Fruit fly (Drosophila melanogaster) whole organism, embryonic: ENCODE measurements around the gene CG11000.
A peak's percentile ranks its signal among the peaks of the same experiment; 100 is the strongest.

Source experiments
- CG10267 ChIP-seq: fragments of 200-800 bp; sonication (Bioruptor generic); optimal IDR thresholded peaks from 2 replicates; lab custom pipeline; 2018; ENCODE audit warnings: missing biosample characterization, mild to moderate bottlenecking, missing genetic modification characterization, moderate library complexity
- CG10654 ChIP-seq: fragments of 200-800 bp; sonication (Bioruptor generic); optimal IDR thresholded peaks from 2 replicates; lab custom pipeline; 2016; ENCODE audit warnings: missing biosample characterization, missing genetic modification characterization
- CG14050 ChIP-seq: fragments of 200-800 bp; sonication (Bioruptor generic); IDR thresholded peaks from 3 replicates; pipeline ENCODE4 v1.3.6; 2022; ENCODE audit warnings: missing biosample characterization, missing genetic modification characterization
- CG14710 ChIP-seq: fragments of 200-800 bp; sonication (Bioruptor generic); optimal IDR thresholded peaks from 3 replicates; lab custom pipeline; 2019; ENCODE audit warnings: missing biosample characterization, mild to moderate bottlenecking, missing genetic modification characterization, moderate library complexity
- CG14860 ChIP-seq: fragments of 200-800 bp; sonication (Bioruptor generic); IDR thresholded peaks from 3 replicates; pipeline ENCODE4 v1.3.6; 2022; ENCODE audit warnings: missing biosample characterization, missing genetic modification characterization; ENCODE audit not compliant: partially characterized antibody
- CG1603 ChIP-seq: fragments of 200-800 bp; sonication (Bioruptor generic); optimal IDR thresholded peaks from 2 replicates; lab custom pipeline; 2019; ENCODE audit warnings: missing biosample characterization, mild to moderate bottlenecking, missing genetic modification characterization, moderate library complexity
- CG16863 ChIP-seq: fragments of 200-800 bp; sonication (Bioruptor generic); optimal IDR thresholded peaks from 3 replicates; lab custom pipeline; 2016; ENCODE audit warnings: missing biosample characterization, missing genetic modification characterization
- CG1792 ChIP-seq: fragments of 200-800 bp; sonication (Bioruptor generic); optimal IDR thresholded peaks from 2 replicates; lab custom pipeline; 2016; ENCODE audit warnings: missing biosample characterization, missing genetic modification characterization
- CG18599 ChIP-seq: fragments of 200-800 bp; sonication (Bioruptor generic); optimal IDR thresholded peaks from 3 replicates; lab custom pipeline; 2017; ENCODE audit warnings: missing biosample characterization, missing genetic modification characterization, mild to moderate bottlenecking, moderate library complexity, missing genetic modification reagents
- CG3281 ChIP-seq: fragments of 200-800 bp; sonication (Bioruptor generic); optimal IDR thresholded peaks from 3 replicates; lab custom pipeline; 2017; ENCODE audit warnings: missing biosample characterization, mild to moderate bottlenecking, missing genetic modification characterization
- CG4617 ChIP-seq: fragments of 200-800 bp; sonication (Bioruptor generic); optimal IDR thresholded peaks from 3 replicates; lab custom pipeline; 2016; ENCODE audit warnings: missing biosample characterization, missing genetic modification characterization, borderline replicate concordance
- CG9797 ChIP-seq: fragments of 200-800 bp; sonication (Bioruptor generic); optimal IDR thresholded peaks from 3 replicates; lab custom pipeline; 2018; ENCODE audit warnings: missing biosample characterization, mild to moderate bottlenecking, missing genetic modification characterization
- CoRest ChIP-seq: fragments of 200-800 bp; sonication (Bioruptor generic); optimal IDR thresholded peaks from 3 replicates; lab custom pipeline; 2018; ENCODE audit warnings: missing biosample characterization, mild to moderate bottlenecking, missing genetic modification characterization, moderate library complexity
- Doc2 ChIP-seq: fragments of 200-800 bp; sonication (Bioruptor generic); IDR thresholded peaks from 2 replicates; pipeline ENCODE4 v1.3.6; 2022; ENCODE audit warnings: missing biosample characterization, missing genetic modification characterization
- Elba2 ChIP-seq: fragments of 200-800 bp; sonication (Bioruptor generic); optimal IDR thresholded peaks from 3 replicates; lab custom pipeline; 2016; ENCODE audit warnings: missing biosample characterization, missing genetic modification characterization
- Ets97D ChIP-seq: fragments of 200-800 bp; sonication (Bioruptor generic); optimal IDR thresholded peaks from 3 replicates; lab custom pipeline; 2016; ENCODE audit warnings: missing biosample characterization, missing genetic modification characterization
- Fer3 ChIP-seq: fragments of 200-800 bp; sonication (Bioruptor generic); optimal IDR thresholded peaks from 2 replicates; lab custom pipeline; 2018; ENCODE audit warnings: missing biosample characterization, mild to moderate bottlenecking, missing genetic modification characterization, moderate library complexity
- H15 ChIP-seq: fragments of 200-800 bp; sonication (Bioruptor generic); IDR thresholded peaks from 3 replicates; pipeline ENCODE4 v1.3.6; 2022; ENCODE audit warnings: missing biosample characterization, missing genetic modification characterization
- Hmx ChIP-seq: fragments of 200-800 bp; sonication (Bioruptor generic); optimal IDR thresholded peaks from 2 replicates; lab custom pipeline; 2016; ENCODE audit warnings: missing biosample characterization, missing genetic modification characterization
- MBD-R2 ChIP-seq: fragments of 200-800 bp; sonication (Bioruptor generic); IDR thresholded peaks from 2 replicates; pipeline ENCODE4 v1.3.6; 2022; ENCODE audit warnings: missing biosample characterization, missing genetic modification characterization
- MESR4 ChIP-seq: fragments of 200-800 bp; sonication (Bioruptor generic); optimal IDR thresholded peaks from 2 replicates; lab custom pipeline; 2018; ENCODE audit warnings: missing biosample characterization, mild to moderate bottlenecking, missing genetic modification characterization, moderate library complexity
- Med ChIP-seq: fragments of 200-800 bp; sonication (Bioruptor generic); peaks from one replicate; lab custom pipeline; 2016; ENCODE audit warnings: missing biosample characterization, missing genetic modification characterization, mild to moderate bottlenecking, inconsistent platforms, moderate library complexity
- Myb ChIP-seq: fragments of 200-800 bp; sonication (Bioruptor generic); optimal IDR thresholded peaks from 2 replicates; lab custom pipeline; 2016; ENCODE audit warnings: missing biosample characterization, missing genetic modification characterization
- NfI ChIP-seq: fragments of 200-800 bp; sonication (Bioruptor generic); optimal IDR thresholded peaks from 3 replicates; lab custom pipeline; 2018; ENCODE audit warnings: missing biosample characterization, mild to moderate bottlenecking, missing genetic modification characterization, moderate library complexity
- Pdp1 ChIP-seq, 2 experiments: fragments of 200-800 bp; sonication (Bioruptor generic); optimal IDR thresholded peaks; 3 replicates each; lab custom pipeline; 2016; ENCODE audit warnings: missing biosample characterization in 2 of 2, missing genetic modification characterization in 2 of 2, mild to moderate bottlenecking in 1 of 2, moderate library complexity in 1 of 2
- Sin3A ChIP-seq: fragments of >200 bp; optimal IDR thresholded peaks from 2 replicates; lab custom pipeline; 2018
- YL-1 ChIP-seq: fragments of 200-800 bp; sonication (Bioruptor generic); optimal IDR thresholded peaks from 3 replicates; lab custom pipeline; 2017; ENCODE audit warnings: missing biosample characterization, mild to moderate bottlenecking, missing genetic modification characterization
- amos ChIP-seq: fragments of 200-800 bp; sonication (Bioruptor generic); IDR thresholded peaks from 2 replicates; pipeline ENCODE4 v1.3.6; 2022; ENCODE audit warnings: missing biosample characterization, missing genetic modification characterization; ENCODE audit not compliant: partially characterized antibody
- bbx ChIP-seq: fragments of 200-800 bp; sonication (Bioruptor generic); IDR thresholded peaks from 2 replicates; pipeline ENCODE4 v1.3.6; 2022; ENCODE audit warnings: missing biosample characterization, missing genetic modification characterization; ENCODE audit not compliant: partially characterized antibody
- cato ChIP-seq: fragments of 200-800 bp; sonication (Bioruptor generic); optimal IDR thresholded peaks from 2 replicates; lab custom pipeline; 2016; ENCODE audit warnings: missing biosample characterization, missing genetic modification characterization, borderline replicate concordance
- ftz-f1 ChIP-seq: fragments of 200-800 bp; sonication (Bioruptor generic); optimal IDR thresholded peaks from 2 replicates; lab custom pipeline; 2016; ENCODE audit warnings: missing biosample characterization, missing genetic modification characterization
- gcm2 ChIP-seq: fragments of 200-800 bp; sonication (Bioruptor generic); optimal IDR thresholded peaks from 2 replicates; lab custom pipeline; 2016; ENCODE audit warnings: missing biosample characterization, missing genetic modification characterization
- gfzf ChIP-seq: fragments of 200-800 bp; sonication (Bioruptor generic); optimal IDR thresholded peaks from 2 replicates; lab custom pipeline; 2016; ENCODE audit warnings: missing biosample characterization, mild to moderate bottlenecking, missing genetic modification characterization, moderate library complexity
- grn ChIP-seq: fragments of 200-800 bp; sonication (Bioruptor generic); optimal IDR thresholded peaks from 3 replicates; lab custom pipeline; 2017; ENCODE audit warnings: missing biosample characterization, missing genetic modification characterization
- h ChIP-seq: fragments of >200 bp; optimal IDR thresholded peaks from 2 replicates; lab custom pipeline; 2017
- insv ChIP-seq, 2 experiments: fragments of 200-800 bp; sonication (Bioruptor generic); optimal IDR thresholded peaks; 3 replicates each; lab custom pipeline; 2016 to 2018; ENCODE audit warnings: missing biosample characterization in 2 of 2, missing genetic modification characterization in 2 of 2
- lbe ChIP-seq: fragments of 200-800 bp; sonication (Bioruptor generic); optimal IDR thresholded peaks from 2 replicates; lab custom pipeline; 2016; ENCODE audit warnings: missing biosample characterization, mild to moderate bottlenecking, missing genetic modification characterization
- nmo ChIP-seq: fragments of 200-800 bp; sonication (Bioruptor generic); optimal IDR thresholded peaks from 2 replicates; lab custom pipeline; 2018; ENCODE audit warnings: missing biosample characterization, mild to moderate bottlenecking, missing genetic modification characterization, moderate library complexity
- odd ChIP-seq: fragments of 200-800 bp; sonication (Bioruptor generic); optimal IDR thresholded peaks from 2 replicates; lab custom pipeline; 2017; ENCODE audit warnings: missing biosample characterization, mild to moderate bottlenecking, missing genetic modification characterization
- pzg ChIP-seq: fragments of 200-800 bp; sonication (Bioruptor generic); optimal IDR thresholded peaks from 3 replicates; lab custom pipeline; 2018; ENCODE audit warnings: missing biosample characterization, mild to moderate bottlenecking, missing genetic modification characterization, moderate library complexity
- seq ChIP-seq: fragments of 200-800 bp; sonication (Bioruptor generic); IDR thresholded peaks from 2 replicates; pipeline ENCODE4 v1.3.6; 2022; ENCODE audit warnings: missing biosample characterization, missing genetic modification characterization
- sqz ChIP-seq: fragments of 200-800 bp; sonication (Bioruptor generic); optimal IDR thresholded peaks from 3 replicates; lab custom pipeline; 2018; ENCODE audit warnings: missing biosample characterization, mild to moderate bottlenecking, missing genetic modification characterization
- sr ChIP-seq: fragments of 200-800 bp; sonication (Bioruptor generic); IDR thresholded peaks from 3 replicates; pipeline ENCODE4 v1.3.6; 2022; ENCODE audit warnings: missing biosample characterization, missing genetic modification characterization
- ssp ChIP-seq: fragments of 200-800 bp; sonication (Bioruptor generic); IDR thresholded peaks from 2 replicates; pipeline ENCODE4 v1.3.6; 2022; ENCODE audit warnings: missing biosample characterization, missing genetic modification characterization
- usp ChIP-seq: fragments of >200 bp; optimal IDR thresholded peaks from 2 replicates; lab custom pipeline; 2017; ENCODE audit warnings: missing biosample characterization, missing genetic modification characterization
- vnd ChIP-seq: fragments of 200-800 bp; sonication (Bioruptor generic); IDR thresholded peaks from 3 replicates; pipeline ENCODE4 v1.3.6; 2022; ENCODE audit warnings: missing biosample characterization, missing genetic modification characterization; ENCODE audit not compliant: partially characterized antibody
- vvl ChIP-seq: fragments of 200-800 bp; sonication (Bioruptor generic); IDR thresholded peaks from 2 replicates; pipeline ENCODE4 v1.3.6; 2022; ENCODE audit warnings: missing biosample characterization, missing genetic modification characterization

CG11000 gene

dm6 chr3R:5791497-5791896 is 10.6 kb upstream of the CG11000 start, which contains the start of gene Hpf1 (continued):
- TF ChIP-seq MBD-R2 (GFP tag; lab: Robert Waterston, UW): peak; percentile 99

DNA sequence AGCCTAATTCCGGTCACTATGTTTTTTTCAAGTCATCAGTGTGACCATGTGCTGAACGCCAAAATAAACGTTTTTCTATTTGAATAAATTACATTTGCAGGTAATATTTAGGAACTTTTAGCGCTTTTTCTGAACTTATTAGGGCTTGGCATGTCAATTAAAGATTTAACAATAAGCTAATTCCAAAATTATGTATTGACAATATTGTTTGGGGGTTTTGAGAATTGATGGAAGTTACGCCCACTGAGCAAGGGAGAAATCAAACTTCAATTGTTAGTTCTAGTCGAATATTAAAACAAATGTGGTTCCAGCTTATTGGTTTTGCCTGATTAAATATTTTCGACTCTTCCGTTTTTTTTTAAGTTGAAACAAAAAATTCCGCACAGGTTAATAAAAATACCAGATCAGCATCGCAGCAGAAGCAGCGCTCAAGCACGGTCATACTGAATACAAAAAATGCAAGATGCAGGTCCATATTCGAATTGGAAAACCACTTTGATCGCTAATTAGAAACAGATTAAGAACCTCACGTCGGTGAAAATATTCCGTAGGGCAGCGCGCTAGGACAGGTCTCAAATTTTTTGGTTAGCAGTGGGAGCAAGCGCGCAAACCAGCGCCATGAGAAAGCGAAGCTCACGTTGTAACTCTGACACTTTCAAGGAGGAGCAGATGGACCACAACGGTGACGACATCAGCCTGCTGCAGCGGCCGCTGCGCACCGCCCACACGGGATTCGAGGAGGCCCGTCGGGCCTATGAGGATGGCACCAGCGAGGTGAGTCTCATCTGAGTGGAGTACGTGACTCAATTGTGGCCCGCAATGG is 7.7 kb upstream of the CG11000 start, which contains the start of the genes PSMG1 and CG10979:
TSS of gene PSMG1 (minus strand) at position 51 of the 823 bp plus-strand sequence.
TSS of gene CG10979 (plus strand) at position 439 of the 823 bp plus-strand sequence.
- no peak for TF ChIP-seq odd
- TF ChIP-seq sr (GFP tag; lab: Robert Waterston, UW): no peak
- TF ChIP-seq ftz-f1 (GFP tag; lab: Kevin White, UChicago): no peak
- TF ChIP-seq CG14860 (GFP tag; lab: Robert Waterston, UW): no peak
- TF ChIP-seq seq (GFP tag; lab: Robert Waterston, UW): no peak
- TF ChIP-seq nmo: peak; percentile 49
- TF ChIP-seq CoRest (tag; lab: Kevin White, UChicago): peak; percentile 31
- peak; percentile 51 for TF ChIP-seq CG14710 (tag; lab: Kevin White, UChicago)
- peak; percentile 62 for TF ChIP-seq Myb
- peak; percentile 91 for TF ChIP-seq gfzf
- TF ChIP-seq grn (GFP tag; lab: Kevin White, UChicago): no peak
- peak; percentile 81 for TF ChIP-seq CG9797
- TF ChIP-seq CG14050 (GFP tag; lab: Robert Waterston, UW): no peak
- no peak for TF ChIP-seq CG10654 (GFP tag; lab: Kevin White, UChicago)
- peak; percentile 89 for TF ChIP-seq sqz
- TF ChIP-seq CG18599 (GFP tag; lab: Kevin White, UChicago): no peak
- 0 out of 2 replicates have a peak, but pooled peaks have one; percentile 46 for TF ChIP-seq vvl (GFP tag; lab: Robert Waterston, UW)
- no peak for TF ChIP-seq gcm2 (GFP tag; lab: Kevin White, UChicago)
- TF ChIP-seq Doc2 (GFP tag; lab: Robert Waterston, UW): no peak
- no peak for TF ChIP-seq lbe
- peak; percentile 59 for TF ChIP-seq MESR4
- TF ChIP-seq CG1792 (GFP tag; lab: Kevin White, UChicago): no peak
- TF ChIP-seq Hmx (GFP tag; lab: Kevin White, UChicago): no peak
- peak; percentile 70 to 96 for TF ChIP-seq insv (GFP tag; optimal IDR thresholded peaks at IDR 0.05; lab: Kevin White, UChicago)
- peak; percentile 37 for TF ChIP-seq pzg (GFP tag; lab: Kevin White, UChicago)
- no peak for TF ChIP-seq amos (GFP tag; lab: Robert Waterston, UW)
- TF ChIP-seq cato (GFP tag; lab: Kevin White, UChicago): no peak
- 0 out of 3 replicates have a peak, but pooled peaks have one; percentile 29 for TF ChIP-seq H15 (GFP tag; lab: Robert Waterston, UW)
- TF ChIP-seq usp: no peak
- peak; percentile 61 for TF ChIP-seq YL-1 (GFP tag; lab: Kevin White, UChicago)
- TF ChIP-seq CG10267 (tag; lab: Kevin White, UChicago): peak; percentile 57
- TF ChIP-seq bbx (GFP tag; lab: Robert Waterston, UW): no peak
- peak; percentile 68 for TF ChIP-seq Sin3A (lab: Kevin White, UChicago)
- no peak for TF ChIP-seq Fer3 (tag; lab: Kevin White, UChicago)
- no peak for TF ChIP-seq Pdp1 (GFP tag; optimal IDR thresholded peaks at IDR 0.05; lab: Kevin White, UChicago)
- TF ChIP-seq Elba2 (GFP tag; lab: Kevin White, UChicago): peak; percentile 79
- peak; percentile 65 for TF ChIP-seq Med (GFP tag; lab: Kevin White, UChicago)
- TF ChIP-seq CG4617: peak; percentile 23
- peak; percentile 61 for TF ChIP-seq Ets97D (GFP tag; lab: Kevin White, UChicago)
- no peak for TF ChIP-seq CG3281 (GFP tag; lab: Kevin White, UChicago)
- no peak for TF ChIP-seq CG16863 (GFP tag; lab: Kevin White, UChicago)
- no peak for TF ChIP-seq CG1603 (tag; lab: Kevin White, UChicago)
- TF ChIP-seq ssp (GFP tag; lab: Robert Waterston, UW): no peak
- TF ChIP-seq NfI (GFP tag; lab: Kevin White, UChicago): no peak
- no peak for TF ChIP-seq h
- no peak for TF ChIP-seq vnd
